Fruit fly (Drosophila melanogaster): ENCODE measurements around the gene CG16904.

CG16904 gene

DNA sequence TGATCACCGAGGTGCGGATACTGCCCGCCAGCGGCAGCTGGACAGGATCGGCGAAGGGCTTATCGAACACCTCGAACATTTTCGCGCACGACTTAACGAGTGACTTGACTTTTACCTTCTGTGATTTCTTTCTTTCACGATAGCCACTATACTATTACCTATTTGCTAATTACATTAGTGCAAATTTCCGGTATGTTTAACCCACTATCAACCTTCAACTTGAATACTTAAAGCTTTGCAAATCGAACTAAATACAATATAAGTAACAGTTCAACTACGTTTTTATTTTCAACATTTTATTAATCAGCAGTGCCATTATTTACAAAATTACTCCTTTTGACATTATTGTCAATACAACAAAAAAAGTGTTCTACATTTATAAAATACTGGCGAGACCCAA lies at the start of gene CG16904:
CG16904 (minus strand) TSS at position 101 of the 400 bp plus-strand sequence.
- TF ChIP-seq EcR (GFP tag; optimal IDR thresholded peaks at IDR 0.05): no peak
- no peak for TF ChIP-seq CG8478 (optimal IDR thresholded peaks at IDR 0.05)
- TF ChIP-seq pan (optimal IDR thresholded peaks at IDR 0.05): no peak
- TF ChIP-seq usp (GFP tag; optimal IDR thresholded peaks at IDR 0.05): no peak
- no peak for TF ChIP-seq psq (optimal IDR thresholded peaks at IDR 0.05)
- no peak for TF ChIP-seq Dll (optimal IDR thresholded peaks at IDR 0.05)

DNA sequence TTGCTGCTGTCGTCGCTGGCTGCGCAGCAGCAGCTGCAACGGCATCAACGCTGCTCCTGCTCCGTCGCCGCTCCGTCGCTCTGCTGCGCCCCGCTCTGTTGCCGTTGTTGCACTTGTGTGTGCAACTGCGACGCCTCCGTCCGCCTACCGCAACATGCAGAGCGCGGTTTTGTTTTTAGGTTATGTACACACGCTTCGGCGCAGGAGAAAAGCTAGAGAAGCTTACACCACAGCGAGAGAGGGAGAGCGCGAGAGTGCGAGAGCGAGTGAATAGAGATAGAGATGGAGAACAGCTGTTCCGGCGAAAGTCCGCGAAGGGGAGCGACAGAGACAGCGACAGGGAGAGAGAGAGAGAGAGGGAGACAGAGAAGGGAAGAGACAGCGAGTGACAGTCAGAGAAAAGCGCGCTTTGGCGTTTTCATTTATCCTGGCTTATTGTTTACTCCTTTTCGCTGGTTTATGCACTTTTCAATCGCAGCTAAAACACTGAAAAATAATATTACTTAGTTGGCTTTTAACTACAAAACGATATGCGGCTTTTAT lies 49.1 kb upstream of the CG16904 start:
- TF ChIP-seq usp (GFP tag; optimal IDR thresholded peaks at IDR 0.05) (no peak), Dll (optimal IDR thresholded peaks at IDR 0.05) (no peak), EcR (GFP tag; optimal IDR thresholded peaks at IDR 0.05) (no peak), pan (optimal IDR thresholded peaks at IDR 0.05) (no peak), CG8478 (optimal IDR thresholded peaks at IDR 0.05) (no peak), psq (optimal IDR thresholded peaks at IDR 0.05) (no peak)

DNA sequence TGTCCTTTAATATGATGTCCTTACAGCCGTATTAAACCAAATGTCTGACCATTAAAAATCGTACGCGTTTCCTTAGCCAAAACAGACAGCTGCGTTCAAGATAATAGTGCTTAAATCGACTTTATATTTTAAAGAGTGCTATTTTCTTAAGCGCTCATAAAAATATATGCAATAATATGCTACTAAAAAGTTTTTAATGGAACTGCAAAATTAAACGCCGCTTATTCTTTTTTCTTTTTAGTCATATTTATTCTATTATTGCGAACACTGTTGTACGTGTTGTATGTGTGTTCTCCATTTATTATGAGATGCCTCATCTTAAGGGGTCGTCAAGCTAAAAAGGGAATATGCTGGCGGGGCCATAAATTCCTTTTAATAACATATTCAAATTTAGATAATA lies 43.8 kb upstream of the CG16904 start:
- no peak for TF ChIP-seq EcR (GFP tag; optimal IDR thresholded peaks at IDR 0.05)
- TF ChIP-seq psq (optimal IDR thresholded peaks at IDR 0.05): no peak
- no peak for TF ChIP-seq usp (GFP tag; optimal IDR thresholded peaks at IDR 0.05)
- TF ChIP-seq Dll (optimal IDR thresholded peaks at IDR 0.05): no peak
- TF ChIP-seq CG8478 (optimal IDR thresholded peaks at IDR 0.05): no peak
- TF ChIP-seq pan (optimal IDR thresholded peaks at IDR 0.05): no peak

- TF ChIP-seq psq (optimal IDR thresholded peaks at IDR 0.05): no peak
Measured at dm6 chr3R:9857785-9858184, 41.0 kb upstream of the CG16904 start.

dm6 chr3R:9851653-9852052 lies 34.9 kb upstream of the CG16904 start:
- TF ChIP-seq EcR (GFP tag; optimal IDR thresholded peaks at IDR 0.05): no peak
- no peak for TF ChIP-seq CG8478 (optimal IDR thresholded peaks at IDR 0.05)
- no peak for TF ChIP-seq Dll (optimal IDR thresholded peaks at IDR 0.05)
- TF ChIP-seq pan (optimal IDR thresholded peaks at IDR 0.05): no peak
- TF ChIP-seq psq (optimal IDR thresholded peaks at IDR 0.05): no peak
- TF ChIP-seq usp (GFP tag; optimal IDR thresholded peaks at IDR 0.05): no peak

- TF ChIP-seq psq (optimal IDR thresholded peaks at IDR 0.05) (no peak), CG8478 (optimal IDR thresholded peaks at IDR 0.05) (no peak), pan (optimal IDR thresholded peaks at IDR 0.05) (no peak), usp (GFP tag; optimal IDR thresholded peaks at IDR 0.05) (no peak), EcR (GFP tag; optimal IDR thresholded peaks at IDR 0.05) (no peak), Dll (optimal IDR thresholded peaks at IDR 0.05) (no peak)
Measured at dm6 chr3R:9823723-9824122, 6.9 kb upstream of the CG16904 start, which contains the start of gene CG34302. CG34302 (minus strand) TSS chr3R:9823823.

DNA sequence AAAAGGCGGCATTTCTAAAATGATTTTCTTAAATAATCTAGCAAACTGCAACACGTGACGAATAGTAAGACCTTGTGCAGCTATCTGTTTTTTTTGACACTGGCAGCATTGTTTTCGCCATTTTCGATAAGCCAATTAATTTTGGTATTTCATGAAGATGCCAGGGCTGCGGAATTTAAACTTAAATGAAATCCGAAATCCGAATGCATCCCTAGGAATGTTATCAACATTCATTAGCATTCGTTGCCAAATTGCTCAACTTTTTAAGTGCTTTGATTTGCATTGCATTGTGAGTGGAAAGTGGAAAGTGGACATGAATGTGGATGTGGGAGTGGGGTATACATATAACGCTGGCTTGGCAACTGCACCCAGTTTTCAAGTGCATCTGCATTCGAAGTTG lies 4.3 kb upstream of the CG16904 start, which contains the start of gene CG42857:
CG42857 (minus strand) TSS at position 101 of the 400 bp plus-strand sequence.
- TF ChIP-seq usp (GFP tag; optimal IDR thresholded peaks at IDR 0.05): no peak
- no peak for TF ChIP-seq CG8478 (optimal IDR thresholded peaks at IDR 0.05)
- TF ChIP-seq psq (optimal IDR thresholded peaks at IDR 0.05): no peak
- TF ChIP-seq pan (optimal IDR thresholded peaks at IDR 0.05): no peak

dm6 chr3R:9819777-9820176 lies 3.0 kb upstream of the CG16904 start, which contains the start of gene CG9458:
CG9458 (minus strand) TSS chr3R:9819877.
- TF ChIP-seq psq (optimal IDR thresholded peaks at IDR 0.05) (no peak), EcR (GFP tag; optimal IDR thresholded peaks at IDR 0.05) (no peak), pan (optimal IDR thresholded peaks at IDR 0.05) (no peak), Dll (optimal IDR thresholded peaks at IDR 0.05) (no peak), usp (GFP tag; optimal IDR thresholded peaks at IDR 0.05) (no peak), CG8478 (optimal IDR thresholded peaks at IDR 0.05) (no peak)

- TF ChIP-seq pan (optimal IDR thresholded peaks at IDR 0.05): no peak
- TF ChIP-seq usp (GFP tag; optimal IDR thresholded peaks at IDR 0.05): no peak
- no peak for TF ChIP-seq CG8478 (optimal IDR thresholded peaks at IDR 0.05)
- TF ChIP-seq Dll (optimal IDR thresholded peaks at IDR 0.05): no peak
- no peak for TF ChIP-seq EcR (GFP tag; optimal IDR thresholded peaks at IDR 0.05)
- no peak for TF ChIP-seq psq (optimal IDR thresholded peaks at IDR 0.05)
Measured at dm6 chr3R:9818295-9818694, 1.5 kb upstream of the CG16904 start, which contains the start of gene CG9459. CG9459 (minus strand) TSS chr3R:9818395.

DNA sequence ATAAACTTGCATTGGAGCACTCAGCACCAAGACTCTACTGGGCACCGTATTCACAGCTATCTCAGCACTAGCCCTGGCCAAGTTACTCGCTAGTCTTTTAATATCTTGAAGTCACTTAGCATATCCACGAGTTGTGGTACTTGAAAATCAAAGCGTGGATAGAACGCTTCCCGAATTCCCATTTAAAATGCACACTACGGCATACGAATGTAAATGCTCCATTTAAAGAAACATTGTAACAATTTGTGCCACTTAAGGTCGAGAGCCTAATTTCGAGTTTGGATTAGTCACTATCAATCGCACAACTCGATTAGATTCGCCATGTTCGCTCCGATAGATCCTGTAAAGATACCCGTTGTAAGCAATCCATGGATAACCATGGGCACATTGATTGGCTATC lies 2.9 kb downstream of the CG16904 start, which contains the start of gene eloF:
eloF (plus strand) TSS at position 301 of the 400 bp plus-strand sequence.
- no peak for TF ChIP-seq Dll (optimal IDR thresholded peaks at IDR 0.05)
- TF ChIP-seq pan (optimal IDR thresholded peaks at IDR 0.05): no peak
- TF ChIP-seq usp (GFP tag; optimal IDR thresholded peaks at IDR 0.05): no peak
- TF ChIP-seq psq (optimal IDR thresholded peaks at IDR 0.05): no peak
- no peak for TF ChIP-seq CG8478 (optimal IDR thresholded peaks at IDR 0.05)
- no peak for TF ChIP-seq EcR (GFP tag; optimal IDR thresholded peaks at IDR 0.05)

DNA sequence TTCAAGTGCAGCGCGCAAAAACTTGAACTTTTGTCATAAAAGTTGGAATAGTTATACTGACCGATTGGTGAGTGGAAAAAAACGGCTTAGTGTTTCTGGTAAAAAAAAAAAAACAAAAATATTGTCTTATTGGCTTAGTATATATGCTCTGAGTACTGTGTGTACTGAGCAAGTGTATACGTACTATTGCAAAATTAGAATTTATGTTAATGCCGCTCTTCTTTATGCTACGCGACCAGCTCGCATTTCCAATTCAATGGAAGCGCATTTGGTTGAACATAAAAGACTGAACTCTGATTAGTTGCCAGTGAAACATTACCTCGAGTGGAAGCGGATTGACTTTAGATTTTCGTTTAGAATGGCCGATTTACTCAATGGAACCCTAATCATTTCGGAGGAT lies 4.3 kb downstream of the CG16904 start, which contains the start of gene CG8534:
CG8534 (plus strand) TSS at position 301 of the 400 bp plus-strand sequence.
- TF ChIP-seq usp (GFP tag; optimal IDR thresholded peaks at IDR 0.05): no peak
- no peak for TF ChIP-seq psq (optimal IDR thresholded peaks at IDR 0.05)

DNA sequence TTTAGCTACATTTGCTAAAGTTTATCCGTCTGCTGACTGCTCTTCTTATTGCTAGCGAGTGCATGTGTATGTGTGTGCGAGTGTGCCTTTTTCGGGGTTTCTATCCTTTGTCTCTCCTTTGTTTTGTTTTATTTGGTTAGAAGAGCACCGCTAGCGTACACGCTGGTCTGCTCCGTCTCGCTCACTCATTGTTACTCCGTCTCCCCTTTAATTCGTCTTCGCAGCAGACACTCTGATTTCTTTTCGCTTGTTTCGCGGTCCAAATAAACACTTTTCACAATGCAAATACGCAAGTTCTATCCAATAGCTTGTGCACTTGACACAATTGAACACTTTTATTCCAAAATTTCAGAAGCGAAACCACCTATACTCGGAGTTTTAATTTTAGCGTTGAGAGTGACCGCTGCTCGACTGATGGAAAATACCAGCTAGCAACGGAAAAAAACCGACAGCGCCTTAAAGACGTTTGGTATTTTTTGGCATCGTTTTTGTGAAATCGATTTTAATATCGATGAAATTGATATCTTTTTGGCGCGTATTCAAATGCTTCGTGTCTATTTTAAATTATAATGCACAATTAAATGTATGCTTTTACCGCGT lies 7.7 kb downstream of the CG16904 start, which contains the start of gene FBXO11:
FBXO11 (minus strand) TSS at position 423 of the 600 bp plus-strand sequence.
- TF ChIP-seq CG8478 (optimal IDR thresholded peaks at IDR 0.05) (peak; percentile 85), pan (optimal IDR thresholded peaks at IDR 0.05) (no peak), Dll (optimal IDR thresholded peaks at IDR 0.05) (no peak), psq (optimal IDR thresholded peaks at IDR 0.05) (peak; percentile 65)

All from whole organism.